Fruit fly (Drosophila melanogaster) whole organism, prepupa: ENCODE results near the gene CG5828.

Experiments
- CG10669 ChIP-seq: fragments of 200-800 bp; sonication (Bioruptor generic); optimal IDR thresholded peaks from 3 replicates; lab custom pipeline; 2018; ENCODE audit warnings: missing biosample characterization, mild to moderate bottlenecking, missing genetic modification characterization, moderate library complexity
- CG6854 ChIP-seq: fragments of 200-800 bp; sonication (Bioruptor generic); optimal IDR thresholded peaks from 2 replicates; lab custom pipeline; 2017; ENCODE audit warnings: missing biosample characterization, mild to moderate bottlenecking, missing genetic modification characterization
- vri ChIP-seq: fragments of 200-800 bp; sonication (Bioruptor generic); optimal IDR thresholded peaks from 3 replicates; lab custom pipeline; 2016; ENCODE audit warnings: missing biosample characterization, mild to moderate bottlenecking, missing genetic modification characterization

- TF ChIP-seq CG6854 (GFP tag; lab: Kevin White, UChicago) (no peak), vri (no peak), CG10669 (GFP tag; lab: Kevin White, UChicago) (no peak)
These were observed 21.4 kb upstream of the CG5828 start for dm6 chr2L:5072357-5072756.
